Worm (Caenorhabditis elegans) whole organism, early embryonic: Measurements from ENCODE around the gene nhr-18.

Source experiments
- ama-1 ChIP-seq: fragments of 150-350 bp; optimal IDR thresholded peaks from 2 replicates; lab custom pipeline; 2014
- hnd-1 ChIP-seq: sonication (generic microtip); optimal IDR thresholded peaks from 2 replicates; lab custom pipeline; 2016; ENCODE audit warnings: missing genetic modification characterization, missing compliant biosample characterization
- pes-1 ChIP-seq: fragments of 200-800 bp; sonication (Bioruptor generic); IDR thresholded peaks from 2 replicates; pipeline ENCODE4 v1.3.6; 2022; ENCODE audit warnings: missing genetic modification reagents, missing genetic modification characterization, missing compliant biosample characterization
- tbx-37 ChIP-seq: fragments of 200-800 bp; sonication (Bioruptor generic); conservative IDR thresholded peaks from 2 replicates; pipeline ENCODE4 v1.3.6; 2022; ENCODE audit warnings: missing genetic modification reagents, missing genetic modification characterization, missing compliant biosample characterization

DNA sequence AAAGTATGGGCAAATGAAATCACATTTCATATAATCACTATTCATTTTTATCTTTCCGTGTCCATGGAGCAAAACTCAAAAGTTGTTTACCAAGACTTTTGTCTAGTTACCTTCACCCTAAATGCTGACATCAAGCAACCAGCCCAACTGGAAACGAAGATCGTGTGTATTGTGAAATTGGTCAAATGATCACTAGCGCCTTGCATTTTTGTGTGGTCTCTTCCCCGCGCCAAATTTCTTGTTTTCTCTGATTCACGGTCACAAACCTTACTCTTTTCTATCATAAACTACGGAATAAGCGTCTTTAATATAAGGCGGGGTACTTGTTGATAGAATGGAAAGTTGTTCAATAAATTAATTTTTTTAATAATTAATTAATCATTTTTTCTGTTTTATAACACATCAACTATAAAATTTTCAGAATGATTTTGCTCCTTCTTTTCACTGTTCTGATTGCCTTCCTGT lies 23.2 kb downstream of the nhr-18 start, which contains the start of gene cyp-33C7:
- no peak for TF ChIP-seq tbx-37 (GFP tag; lab: Robert Waterston, UW)
- no peak for TF ChIP-seq ama-1 (lab: Kevin White, UChicago)
- TF ChIP-seq hnd-1 = no peak
- TF ChIP-seq pes-1 (GFP tag; lab: Robert Waterston, UW) = no peak
